Fruit fly (Drosophila melanogaster): ENCODE data around the gene Sfp36F.

Gene Sfp36F

dm6 chr2L:18292222-18292621, at the start of gene Sfp36F:
Sfp36F (plus strand) TSS chr2L:18292522.
- TF ChIP-seq Blimp-1 (GFP tag; optimal IDR thresholded peaks at IDR 0.05) (no peak), Eip75B (GFP tag; optimal IDR thresholded peaks at IDR 0.05) (no peak), spab (GFP tag; optimal IDR thresholded peaks at IDR 0.05) (no peak), CG31627 (GFP tag; optimal IDR thresholded peaks at IDR 0.05) (no peak), CG3919 (GFP tag; optimal IDR thresholded peaks at IDR 0.05) (no peak), Met (GFP tag; optimal IDR thresholded peaks at IDR 0.05) (no peak), CG32006 (GFP tag; optimal IDR thresholded peaks at IDR 0.05) (no peak), CG3032 (tag; optimal IDR thresholded peaks at IDR 0.05) (no peak)

- TF ChIP-seq CG9139 (GFP tag; optimal IDR thresholded peaks at IDR 0.05): no peak
- TF ChIP-seq OdsH (GFP tag; optimal IDR thresholded peaks at IDR 0.05): no peak
- TF ChIP-seq dsx (GFP tag; optimal IDR thresholded peaks at IDR 0.05; ENCODE audit: poor library complexity, severe bottlenecking): no peak
- TF ChIP-seq CG11762 (GFP tag; optimal IDR thresholded peaks at IDR 0.05; ENCODE audit: insufficient read depth): no peak
- TF ChIP-seq fd59A (GFP tag; optimal IDR thresholded peaks at IDR 0.05): no peak
- no peak for TF ChIP-seq acj6 (GFP tag; optimal IDR thresholded peaks at IDR 0.05)
Observed at dm6 chr2L:18257878-18258277, 34.4 kb upstream of the Sfp36F start, which contains the start of gene CG31788. CG31788 (minus strand) TSS chr2L:18257978.

dm6 chr2L:18267815-18268214, 24.5 kb upstream of the Sfp36F start:
- TF ChIP-seq net (GFP tag; optimal IDR thresholded peaks at IDR 0.05) (no peak), spab (GFP tag; optimal IDR thresholded peaks at IDR 0.05) (no peak), Sox14 (GFP tag; optimal IDR thresholded peaks at IDR 0.05) (no peak), CG3919 (GFP tag; optimal IDR thresholded peaks at IDR 0.05) (no peak), Met (GFP tag; optimal IDR thresholded peaks at IDR 0.05) (no peak), Hr4 (GFP tag; optimal IDR thresholded peaks at IDR 0.05) (no peak), CG10669 (GFP tag; optimal IDR thresholded peaks at IDR 0.05) (no peak), Ets96B (tag; optimal IDR thresholded peaks at IDR 0.05) (no peak), CG32006 (GFP tag; optimal IDR thresholded peaks at IDR 0.05) (no peak), CG34406 (GFP tag; optimal IDR thresholded peaks at IDR 0.05) (no peak), CG4318 (GFP tag; optimal IDR thresholded peaks at IDR 0.05) (no peak), Blimp-1 (GFP tag; optimal IDR thresholded peaks at IDR 0.05) (no peak), CG6163 (GFP tag; IDR thresholded peaks at IDR 0.05) (no peak), Ets21C (GFP tag; optimal IDR thresholded peaks at IDR 0.05) (no peak), Sox102F (GFP tag; optimal IDR thresholded peaks at IDR 0.05) (no peak), salr (GFP tag; optimal IDR thresholded peaks at IDR 0.05) (no peak), cyc (GFP tag; optimal IDR thresholded peaks at IDR 0.05) (no peak), CG15336 (GFP tag; IDR thresholded peaks at IDR 0.05) (no peak), CG8119 (GFP tag; IDR thresholded peaks at IDR 0.05) (no peak)

dm6 chr2L:18275663-18276062, 16.7 kb upstream of the Sfp36F start, which contains the start of gene CG42750:
CG42750 (minus strand) TSS chr2L:18275770.
- TF ChIP-seq dac (GFP tag; optimal IDR thresholded peaks at IDR 0.05) (no peak), vri (GFP tag; optimal IDR thresholded peaks at IDR 0.05) (no peak), CG31627 (GFP tag; optimal IDR thresholded peaks at IDR 0.05) (no peak)

dm6 chr2L:18284150-18284842, 8.0 kb upstream of the Sfp36F start:
- TF ChIP-seq Eip75B (GFP tag; optimal IDR thresholded peaks at IDR 0.05): no peak
- no peak for TF ChIP-seq fd85E (GFP tag; optimal IDR thresholded peaks at IDR 0.05)
- TF ChIP-seq fkh (GFP tag; optimal IDR thresholded peaks at IDR 0.05): no peak
- no peak for TF ChIP-seq Lpt (GFP tag; optimal IDR thresholded peaks at IDR 0.05)
- no peak for TF ChIP-seq Sox102F (GFP tag; optimal IDR thresholded peaks at IDR 0.05)
- TF ChIP-seq CG10631 (GFP tag; optimal IDR thresholded peaks at IDR 0.05): no peak
- TF ChIP-seq CG3032 (tag; optimal IDR thresholded peaks at IDR 0.05): no peak
- TF ChIP-seq CG11902 (GFP tag; optimal IDR thresholded peaks at IDR 0.05): no peak
- TF ChIP-seq salr (GFP tag; optimal IDR thresholded peaks at IDR 0.05): no peak
- TF ChIP-seq CG6854 (GFP tag; optimal IDR thresholded peaks at IDR 0.05): no peak
- no peak for TF ChIP-seq Ets21C (GFP tag; optimal IDR thresholded peaks at IDR 0.05)
